Worm (Caenorhabditis elegans) whole organism, L3 larva: ENCODE measurements around the gene Y75B8A.31.

Experiments
- ZK546.5 ChIP-seq: sonication (generic microtip); optimal IDR thresholded peaks from 2 replicates; lab custom pipeline; 2017; ENCODE audit warnings: missing biosample characterization, missing genetic modification characterization
- aly-2 ChIP-seq: fragments of 150-350 bp; optimal IDR thresholded peaks from 2 replicates; lab custom pipeline; 2014; ENCODE audit warnings: missing biosample characterization, missing genetic modification characterization
- ama-1 ChIP-seq: fragments of 150-350 bp; optimal IDR thresholded peaks from 2 replicates; lab custom pipeline; 2018
- ceh-82 ChIP-seq: fragments of 150-350 bp; optimal IDR thresholded peaks from 2 replicates; lab custom pipeline; 2014; ENCODE audit warnings: missing biosample characterization, missing genetic modification characterization
- fos-1 ChIP-seq: fragments of 150-350 bp; optimal IDR thresholded peaks from 2 replicates; lab custom pipeline; 2014; ENCODE audit warnings: missing biosample characterization, missing genetic modification characterization
- lin-15B ChIP-seq: fragments of 150-350 bp; optimal IDR thresholded peaks from 2 replicates; lab custom pipeline; 2014; ENCODE audit warnings: missing biosample characterization, missing genetic modification characterization
- mdl-1 ChIP-seq: fragments of 150-350 bp; optimal IDR thresholded peaks from 2 replicates; lab custom pipeline; 2014; ENCODE audit warnings: missing biosample characterization, missing genetic modification characterization
- nfya-1 ChIP-seq: sonication (generic microtip); optimal IDR thresholded peaks from 2 replicates; lab custom pipeline; 2017; ENCODE audit warnings: missing genetic modification characterization, mild to moderate bottlenecking, missing compliant biosample characterization, antibody characterized with exemption, moderate library complexity; ENCODE audit not compliant: insufficient read depth
- nhr-237 ChIP-seq: fragments of 150-350 bp; optimal IDR thresholded peaks from 2 replicates; lab custom pipeline; 2014; ENCODE audit warnings: missing biosample characterization, missing genetic modification characterization
- nhr-76 ChIP-seq: fragments of 150-350 bp; sonication (generic microtip); optimal IDR thresholded peaks from 5 replicates; lab custom pipeline; 2014; ENCODE audit warnings: missing biosample characterization, missing genetic modification characterization
- pqm-1 ChIP-seq: fragments of 150-350 bp; optimal IDR thresholded peaks from 2 replicates; lab custom pipeline; 2017; ENCODE audit warnings: missing biosample characterization, missing genetic modification characterization, inconsistent platforms
- skn-1 ChIP-seq: fragments of 150-350 bp; optimal IDR thresholded peaks from 2 replicates; lab custom pipeline; 2014; ENCODE audit warnings: missing biosample characterization, missing genetic modification characterization
- snpc-4 ChIP-seq: fragments of 150-350 bp; optimal IDR thresholded peaks from 2 replicates; lab custom pipeline; 2014; ENCODE audit warnings: missing biosample characterization, missing genetic modification characterization
- unc-62 ChIP-seq: fragments of 150-350 bp; sonication (generic microtip); optimal IDR thresholded peaks from 4 replicates; lab custom pipeline; 2014; ENCODE audit warnings: missing biosample characterization, missing genetic modification reagents, missing genetic modification characterization

- TF ChIP-seq nhr-76 (tag; lab: Kevin White, UChicago) (no peak), nhr-237 (no peak), ceh-82 (tag; lab: Kevin White, UChicago) (no peak), pqm-1 (tag; lab: Kevin White, UChicago) (no peak), skn-1 (tag; lab: Kevin White, UChicago) (no peak), ZK546.5 (tag; lab: Kevin White, UChicago) (no peak), ama-1 (peak; percentile 63), mdl-1 (no peak), unc-62 (GFP tag; lab: Kevin White, UChicago) (no peak), fos-1 (tag; lab: Kevin White, UChicago) (no peak), snpc-4 (tag; lab: Kevin White, UChicago) (no peak), aly-2 (tag; lab: Kevin White, UChicago) (no peak), nfya-1 (tag; lab: Kevin White, UChicago) (no peak), lin-15B (no peak)
These were observed 15.6 kb downstream of the Y75B8A.31 start, which contains the start of gene Y75B8A.33 for ce11 chrIII:12366989-12367557.
